Fruit fly (Drosophila melanogaster) whole organism, wandering third instar larva: ENCODE results near the gene CG10252.

Experiments
- Abd-B ChIP-seq: fragments of >200 bp; optimal IDR thresholded peaks from 2 replicates; lab custom pipeline; 2017; ENCODE audit warnings: missing biosample characterization, missing genetic modification characterization
- CG32264 ChIP-seq: fragments of 200-800 bp; sonication (Bioruptor generic); optimal IDR thresholded peaks from 2 replicates; lab custom pipeline; 2016; ENCODE audit warnings: missing biosample characterization, missing genetic modification characterization
- CG9705 ChIP-seq: fragments of 200-800 bp; sonication (Bioruptor generic); optimal IDR thresholded peaks from 2 replicates; lab custom pipeline; 2018; ENCODE audit warnings: missing biosample characterization, mild to moderate bottlenecking, missing genetic modification characterization
- CrebA ChIP-seq: fragments of 200-800 bp; sonication (Bioruptor generic); optimal IDR thresholded peaks from 2 replicates; lab custom pipeline; 2016; ENCODE audit warnings: missing biosample characterization, mild to moderate bottlenecking, missing genetic modification characterization, borderline replicate concordance
- Dfd ChIP-seq: fragments of >200 bp; optimal IDR thresholded peaks from 2 replicates; lab custom pipeline; 2017; ENCODE audit warnings: missing biosample characterization, missing genetic modification characterization
- Dif ChIP-seq: fragments of 200-275, 200-300 bp; sonication (Bioruptor generic); optimal IDR thresholded peaks from 2 replicates; lab custom pipeline; 2018; ENCODE audit warnings: missing biosample characterization, missing genetic modification characterization; ENCODE audit not compliant: partially characterized antibody
- GATAd ChIP-seq: sonication (Bioruptor generic); optimal IDR thresholded peaks from 2 replicates; lab custom pipeline; 2016; ENCODE audit warnings: missing biosample characterization, missing genetic modification characterization
- HLH106 ChIP-seq: fragments of 200-800 bp; optimal IDR thresholded peaks from 3 replicates; lab custom pipeline; 2019; ENCODE audit warnings: missing biosample characterization, mild to moderate bottlenecking, missing genetic modification characterization, moderate library complexity
- Hnf4 ChIP-seq: fragments of 200-800 bp; sonication (Bioruptor generic); optimal IDR thresholded peaks from 2 replicates; lab custom pipeline; 2016; ENCODE audit warnings: missing biosample characterization, mild to moderate bottlenecking, missing genetic modification characterization
- Hr78 ChIP-seq: fragments of >200 bp; optimal IDR thresholded peaks from 2 replicates; lab custom pipeline; 2017; ENCODE audit warnings: missing biosample characterization, missing genetic modification characterization
- Hr83 ChIP-seq: fragments of 200-300 bp; sonication (Bioruptor generic); optimal IDR thresholded peaks from 2 replicates; lab custom pipeline; 2016; ENCODE audit warnings: missing biosample characterization, mild to moderate bottlenecking, missing genetic modification characterization, moderate library complexity; ENCODE audit not compliant: poor library complexity, severe bottlenecking
- Jra ChIP-seq: sonication (Bioruptor generic); optimal IDR thresholded peaks from 2 replicates; lab custom pipeline; 2016; ENCODE audit warnings: missing biosample characterization, missing genetic modification characterization
- Mio ChIP-seq: sonication (Bioruptor generic); optimal IDR thresholded peaks from 2 replicates; lab custom pipeline; 2016; ENCODE audit warnings: missing biosample characterization, missing genetic modification characterization
- Myc ChIP-seq: fragments of >200 bp; optimal IDR thresholded peaks from 2 replicates; lab custom pipeline; 2017
- N ChIP-seq: fragments of >200 bp; optimal IDR thresholded peaks from 2 replicates; lab custom pipeline; 2018; ENCODE audit warnings: missing biosample characterization, missing external identifiers, missing genetic modification characterization
- OdsH ChIP-seq: fragments of 200-800 bp; sonication (Bioruptor generic); optimal IDR thresholded peaks from 2 replicates; lab custom pipeline; 2016; ENCODE audit warnings: missing biosample characterization, mild to moderate bottlenecking, missing genetic modification characterization
- Rel ChIP-seq, 2 experiments: fragments of 200-800 bp; sonication (Bioruptor generic) in 1 of 2; optimal IDR thresholded peaks; 2 replicates in 1 of 2; 3 replicates in 1 of 2; lab custom pipeline; 2016 to 2019; ENCODE audit warnings: mild to moderate bottlenecking in 2 of 2, missing biosample characterization in 2 of 2, missing genetic modification characterization in 2 of 2, moderate library complexity in 1 of 2
- Sp1 ChIP-seq: fragments of 200-800 bp; sonication (Bioruptor generic); optimal IDR thresholded peaks from 3 replicates; lab custom pipeline; 2019; ENCODE audit warnings: missing biosample characterization, mild to moderate bottlenecking, missing genetic modification characterization, moderate library complexity
- Vsx2 ChIP-seq: fragments of 200-300, 225-300 bp; sonication (Bioruptor generic); optimal IDR thresholded peaks from 2 replicates; lab custom pipeline; 2018; ENCODE audit warnings: missing biosample characterization, missing genetic modification characterization; ENCODE audit not compliant: partially characterized antibody
- br ChIP-seq: fragments of 200-800 bp; sonication (Bioruptor generic); optimal IDR thresholded peaks from 2 replicates; lab custom pipeline; 2016; ENCODE audit warnings: missing biosample characterization, missing genetic modification characterization
- brk ChIP-seq: fragments of 200-800 bp; sonication (Bioruptor generic); optimal IDR thresholded peaks from 2 replicates; lab custom pipeline; 2016; ENCODE audit warnings: missing biosample characterization, mild to moderate bottlenecking, missing genetic modification characterization
- dl ChIP-seq, 2 experiments: fragments of 175-275, 200-275 bp in 1 of 2; fragments of 200-275 bp in 1 of 2; sonication (Bioruptor generic); optimal IDR thresholded peaks; lab custom pipeline; 2018; ENCODE audit warnings: mild to moderate bottlenecking in 2 of 2, missing biosample characterization in 2 of 2, missing genetic modification characterization in 2 of 2, moderate library complexity in 2 of 2; ENCODE audit not compliant: partially characterized antibody in 2 of 2, insufficient read depth in 1 of 2
- dmrt93B ChIP-seq: fragments of 200-800 bp; sonication (Bioruptor generic); optimal IDR thresholded peaks from 2 replicates; lab custom pipeline; 2018; ENCODE audit warnings: missing biosample characterization, mild to moderate bottlenecking, missing genetic modification characterization
- dsf ChIP-seq: sonication (Bioruptor generic); optimal IDR thresholded peaks from 2 replicates; lab custom pipeline; 2016; ENCODE audit warnings: missing biosample characterization, missing genetic modification characterization, borderline replicate concordance
- ey ChIP-seq: fragments of 200-800 bp; sonication (Bioruptor generic); optimal IDR thresholded peaks from 2 replicates; lab custom pipeline; 2016; ENCODE audit warnings: missing biosample characterization, missing genetic modification characterization
- foxo ChIP-seq, 2 experiments: fragments of 200-800 bp; sonication (Bioruptor generic); optimal IDR thresholded peaks; 2 replicates in 1 of 2; 3 replicates in 1 of 2; lab custom pipeline; 2016 to 2017; ENCODE audit warnings: missing biosample characterization in 2 of 2, missing genetic modification characterization in 2 of 2
- fru ChIP-seq: fragments of 200-800 bp; sonication (Bioruptor generic); optimal IDR thresholded peaks from 3 replicates; lab custom pipeline; 2016; ENCODE audit warnings: missing biosample characterization, mild to moderate bottlenecking, missing genetic modification characterization
- h ChIP-seq: fragments of 200-800 bp; sonication (Bioruptor generic); optimal IDR thresholded peaks from 3 replicates; lab custom pipeline; 2016; ENCODE audit warnings: missing biosample characterization, mild to moderate bottlenecking, missing genetic modification characterization
- jim ChIP-seq: fragments of 175-275, 200-325 bp; sonication (Bioruptor generic); optimal IDR thresholded peaks from 2 replicates; lab custom pipeline; 2016; ENCODE audit warnings: missing biosample characterization, mild to moderate bottlenecking, missing genetic modification characterization
- lola ChIP-seq: fragments of >200 bp; optimal IDR thresholded peaks from 2 replicates; lab custom pipeline; 2017; ENCODE audit warnings: missing biosample characterization, missing genetic modification characterization
- pan ChIP-seq: fragments of >200 bp; optimal IDR thresholded peaks from 2 replicates; lab custom pipeline; 2017
- psq ChIP-seq: fragments of 200-800 bp; sonication (Bioruptor generic); optimal IDR thresholded peaks from 3 replicates; lab custom pipeline; 2017; ENCODE audit warnings: missing biosample characterization, mild to moderate bottlenecking, missing genetic modification characterization, moderate library complexity
- rgr ChIP-seq: fragments of 200-800 bp; sonication (Bioruptor generic); optimal IDR thresholded peaks from 3 replicates; lab custom pipeline; 2016; ENCODE audit warnings: missing biosample characterization, mild to moderate bottlenecking, missing genetic modification characterization
- sage ChIP-seq: fragments of 200-800 bp; sonication (Bioruptor generic); optimal IDR thresholded peaks from 2 replicates; lab custom pipeline; 2016; ENCODE audit warnings: missing biosample characterization, mild to moderate bottlenecking, missing genetic modification characterization
- sv ChIP-seq: fragments of 200-800 bp; sonication (Bioruptor generic); optimal IDR thresholded peaks from 3 replicates; lab custom pipeline; 2016; ENCODE audit warnings: missing biosample characterization, missing genetic modification characterization
- tai ChIP-seq: sonication (Bioruptor generic); optimal IDR thresholded peaks from 2 replicates; lab custom pipeline; 2016; ENCODE audit warnings: missing biosample characterization, missing genetic modification characterization
- usp ChIP-seq: fragments of >200 bp; optimal IDR thresholded peaks from 2 replicates; lab custom pipeline; 2017; ENCODE audit warnings: missing biosample characterization, missing genetic modification characterization
- woc ChIP-seq: sonication (Bioruptor generic); optimal IDR thresholded peaks from 2 replicates; lab custom pipeline; 2016; ENCODE audit warnings: missing biosample characterization, mild to moderate bottlenecking, missing genetic modification characterization

CG10252 gene

DNA sequence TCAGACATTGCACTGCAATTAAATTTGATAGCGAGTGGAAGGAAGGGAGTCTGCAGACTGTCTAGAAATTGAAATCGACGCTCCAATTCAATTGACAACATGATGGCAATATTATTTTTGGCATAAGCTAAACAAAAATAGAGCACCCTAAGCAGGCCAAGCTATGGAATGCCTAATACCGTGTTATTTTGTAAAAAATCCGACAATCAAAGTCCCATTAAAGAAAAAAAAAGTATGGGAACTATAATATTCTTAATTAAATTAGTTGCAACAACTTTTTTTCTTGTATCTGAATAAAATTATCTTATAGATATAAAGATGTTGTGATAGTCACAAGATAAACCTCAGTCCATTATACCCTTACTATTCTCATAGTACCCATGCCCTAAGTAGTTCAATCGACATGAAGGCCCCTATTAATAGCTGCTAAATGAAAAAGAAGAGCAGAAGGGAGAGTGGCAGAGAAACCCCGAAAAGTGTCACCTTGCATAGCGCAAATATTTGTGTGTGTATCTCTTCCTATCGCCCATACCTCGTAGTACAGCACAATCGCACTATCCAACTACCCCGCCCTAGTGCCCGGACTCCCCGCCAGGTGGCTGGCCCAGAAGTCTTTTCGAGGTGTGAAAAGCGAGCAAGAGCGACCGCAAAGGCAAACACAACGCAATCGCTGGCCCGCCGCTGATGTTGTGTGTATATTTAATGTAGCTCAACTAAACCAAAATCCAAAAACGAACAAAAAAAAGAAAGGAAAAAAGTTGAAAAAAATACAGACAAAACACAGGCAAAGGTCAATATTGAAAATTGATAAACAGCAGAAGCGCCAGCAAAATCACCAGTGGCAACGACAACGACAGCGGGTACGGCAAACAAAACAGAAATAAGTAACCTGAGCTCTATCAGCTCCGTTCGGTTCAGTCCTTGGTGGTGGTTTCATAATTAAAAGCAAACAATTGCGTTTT, 38.4 kb downstream of the CG10252 start:
- no peak for TF ChIP-seq tai (GFP tag; lab: Kevin White, UChicago)
- no peak for TF ChIP-seq jim (GFP tag; lab: Kevin White, UChicago)
- no peak for TF ChIP-seq Dif
- no peak for TF ChIP-seq HLH106 (tag; lab: Kevin White, UChicago)
- no peak for TF ChIP-seq woc
- TF ChIP-seq foxo (GFP tag; optimal IDR thresholded peaks at IDR 0.05; lab: Kevin White, UChicago): peak in 1 of 2 experiments; percentile 48
- TF ChIP-seq Hnf4: peak; percentile 47
- peak; percentile 4 for TF ChIP-seq Mio
- peak; percentile 45 for TF ChIP-seq h (GFP tag; lab: Kevin White, UChicago)
- TF ChIP-seq CG32264 (GFP tag; lab: Kevin White, UChicago): no peak
- peak; percentile 22 for TF ChIP-seq br (GFP tag; lab: Kevin White, UChicago)
- TF ChIP-seq Hr78: no peak
- TF ChIP-seq Jra (GFP tag; lab: Kevin White, UChicago): no peak
- no peak for TF ChIP-seq Hr83 (GFP tag; lab: Kevin White, UChicago)
- TF ChIP-seq brk (GFP tag; lab: Kevin White, UChicago): no peak
- TF ChIP-seq N (GFP tag; lab: Kevin White, UChicago): no peak
- peak; percentile 8 for TF ChIP-seq CrebA (GFP tag; lab: Kevin White, UChicago)
- TF ChIP-seq Rel (GFP tag; optimal IDR thresholded peaks at IDR 0.05; lab: Kevin White, UChicago): peak; percentile 27
- peak; percentile 69 for TF ChIP-seq Rel (tag; optimal IDR thresholded peaks at IDR 0.05; lab: Kevin White, UChicago)
- TF ChIP-seq usp (GFP tag; lab: Kevin White, UChicago): no peak
- no peak for TF ChIP-seq lola (GFP tag; lab: Kevin White, UChicago)
- TF ChIP-seq psq (GFP tag; lab: Kevin White, UChicago): peak; percentile 13
- TF ChIP-seq pan (lab: Kevin White, UChicago): no peak
- peak; percentile 50 for TF ChIP-seq OdsH (GFP tag; lab: Kevin White, UChicago)
- TF ChIP-seq ey (GFP tag; lab: Kevin White, UChicago): peak; percentile 26
- TF ChIP-seq Sp1: peak; percentile 56
- TF ChIP-seq fru (GFP tag; lab: Kevin White, UChicago): peak; percentile 31
- no peak for TF ChIP-seq sage (GFP tag; lab: Kevin White, UChicago)
- no peak for TF ChIP-seq GATAd (GFP tag; lab: Kevin White, UChicago)
- no peak for TF ChIP-seq dsf (GFP tag; lab: Kevin White, UChicago)
- TF ChIP-seq sv (GFP tag; lab: Kevin White, UChicago): no peak
- peak; percentile 75 for TF ChIP-seq rgr (GFP tag; lab: Kevin White, UChicago)
- peak; percentile 14 for TF ChIP-seq dmrt93B (GFP tag; lab: Kevin White, UChicago)
- peak; percentile 8 for TF ChIP-seq CG9705 (GFP tag; lab: Kevin White, UChicago)
- no peak for TF ChIP-seq Dfd (GFP tag; lab: Kevin White, UChicago)
- TF ChIP-seq Vsx2: no peak
- no peak for TF ChIP-seq Myc (lab: Kevin White, UChicago)
- TF ChIP-seq Abd-B: no peak
- no peak for TF ChIP-seq dl (GFP tag; optimal IDR thresholded peaks at IDR 0.05; lab: Kevin White, UChicago; ENCODE audit: insufficient read depth in 1 of 2, partially characterized antibody in 2 of 2)

DNA sequence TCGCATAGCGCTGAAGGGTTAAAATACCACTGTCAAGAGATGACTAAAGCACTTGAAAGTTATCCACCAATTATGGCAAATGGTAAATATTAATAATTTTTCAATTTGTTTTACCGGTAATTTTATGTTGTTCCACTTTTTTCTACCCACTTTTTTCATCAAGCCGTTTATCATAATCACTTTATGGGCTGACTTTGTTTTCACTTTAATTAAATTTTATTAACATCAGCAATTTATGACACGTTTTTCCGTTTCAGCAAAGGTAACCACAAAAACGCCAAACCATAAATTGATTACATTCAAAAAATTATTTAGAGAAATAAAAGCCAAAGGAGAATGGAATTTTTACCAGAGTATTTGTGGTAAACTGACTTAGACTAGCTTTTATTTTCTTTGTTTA, 40.5 kb downstream of the CG10252 start:
- no peak for TF ChIP-seq Mio
- TF ChIP-seq Hnf4: no peak
- no peak for TF ChIP-seq HLH106 (tag; lab: Kevin White, UChicago)
- no peak for TF ChIP-seq Sp1
- TF ChIP-seq usp (GFP tag; lab: Kevin White, UChicago): no peak
- TF ChIP-seq h (GFP tag; lab: Kevin White, UChicago): no peak
- TF ChIP-seq, all 38 proteins: peak for 0
